Worm (Caenorhabditis elegans): ENCODE measurements around the gene fbxa-47.

DNA sequence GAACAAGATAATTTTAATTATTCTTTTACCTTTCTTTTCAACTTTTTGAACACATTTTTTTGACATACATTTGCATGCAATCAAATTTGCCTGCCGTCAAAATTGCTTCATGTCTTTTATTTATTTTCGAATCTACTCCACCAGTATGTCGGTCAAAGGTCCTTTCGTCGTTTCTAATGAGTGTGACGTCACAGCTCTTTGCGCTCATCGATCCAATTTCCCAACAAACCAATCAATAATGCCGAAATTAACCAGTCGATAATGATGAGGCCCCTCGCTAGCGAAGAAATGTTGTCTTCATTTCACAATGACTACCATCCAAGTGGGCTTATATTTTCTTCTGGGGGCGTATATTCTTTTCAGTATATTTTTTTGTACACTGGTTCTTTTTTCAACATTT is 30.7 kb upstream of the fbxa-47 start, which contains the start of gene Y54F10BM.6:
- TF ChIP-seq K09A11.1 (tag; optimal IDR thresholded peaks at IDR 0.05; ENCODE audit: insufficient read depth) (no peak), lin-11 (tag; optimal IDR thresholded peaks at IDR 0.05) (no peak), ceh-45 (GFP tag; IDR thresholded peaks at IDR 0.05) (no peak), ets-4 (tag; optimal IDR thresholded peaks at IDR 0.05) (no peak), pqm-1 (tag; optimal IDR thresholded peaks at IDR 0.05) (no peak), ama-1 (optimal IDR thresholded peaks at IDR 0.05) (no peak), mec-3 (tag; optimal IDR thresholded peaks at IDR 0.05; ENCODE audit: borderline replicate concordance) (no peak), sdc-2 (tag; optimal IDR thresholded peaks at IDR 0.05) (no peak), hlh-30 (tag; optimal IDR thresholded peaks at IDR 0.05; ENCODE audit: insufficient read depth) (no peak)

All from whole organism, late embryonic.